Fruit fly (Drosophila melanogaster): ENCODE measurements around the gene KrT95D.

DNA sequence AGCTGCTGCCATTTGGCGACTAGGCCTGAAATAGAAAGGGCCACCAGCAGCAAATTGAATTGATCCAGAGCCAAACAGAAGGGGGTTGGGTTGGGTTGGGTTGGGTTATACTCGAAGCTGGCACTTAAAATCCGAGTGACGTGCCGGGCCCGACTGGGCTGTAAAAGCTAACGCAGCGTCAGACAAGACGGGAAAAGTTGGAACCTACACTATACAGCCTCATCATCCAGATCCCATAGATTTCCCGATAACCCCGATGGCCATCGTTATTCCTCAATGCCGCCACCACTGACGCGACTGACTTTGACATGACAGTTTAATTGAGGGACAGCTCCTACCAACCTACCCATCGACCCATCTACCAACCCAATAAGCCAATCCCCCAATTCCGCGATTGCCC is 38.3 kb upstream of the KrT95D start:
- TF ChIP-seq psq (optimal IDR thresholded peaks at IDR 0.05) = no peak
- no peak for TF ChIP-seq pan (optimal IDR thresholded peaks at IDR 0.05)
- no peak for TF ChIP-seq CG8478 (optimal IDR thresholded peaks at IDR 0.05)
- no peak for TF ChIP-seq EcR (GFP tag; optimal IDR thresholded peaks at IDR 0.05)
- no peak for TF ChIP-seq Dll (optimal IDR thresholded peaks at IDR 0.05)
- no peak for TF ChIP-seq usp (GFP tag; optimal IDR thresholded peaks at IDR 0.05)

Data from whole organism.